Worm (Caenorhabditis elegans) whole organism, L4 larva: ENCODE data around the gene F13A2.1.
A peak's percentile ranks its signal among the peaks of the same experiment; 100 is the strongest.

Experiments used
- D1046.2 ChIP-seq: fragments of 200-800 bp; sonication (Bioruptor generic); IDR thresholded peaks from 2 replicates; pipeline ENCODE4 v1.3.6; 2022; ENCODE audit warnings: missing genetic modification characterization, missing compliant biosample characterization
- F37D6.2 ChIP-seq: sonication (generic microtip); optimal IDR thresholded peaks from 2 replicates; lab custom pipeline; 2016; ENCODE audit warnings: mild to moderate bottlenecking, missing genetic modification characterization, missing compliant biosample characterization
- F44E2.7 ChIP-seq: fragments of 200-800 bp; sonication (Bioruptor generic); IDR thresholded peaks from 2 replicates; pipeline ENCODE4 v2.1.2; 2022; ENCODE audit warnings: missing genetic modification characterization, missing compliant biosample characterization
- F49E8.2 ChIP-seq: sonication (generic microtip); optimal IDR thresholded peaks from 2 replicates; lab custom pipeline; 2016; ENCODE audit warnings: missing compliant biosample characterization, mild to moderate bottlenecking, missing genetic modification characterization, borderline replicate concordance
- ZK337.2 ChIP-seq: fragments of 200-800 bp; sonication (Bioruptor generic); IDR thresholded peaks from 2 replicates; pipeline ENCODE4 v1.3.6; 2022; ENCODE audit warnings: missing genetic modification reagents, missing genetic modification characterization, missing compliant biosample characterization
- aha-1 ChIP-seq: fragments of 150-350 bp; peaks from one replicate; lab custom pipeline; 2014; ENCODE audit warnings: missing biosample characterization, missing genetic modification characterization
- attf-4 ChIP-seq: sonication (generic microtip); optimal IDR thresholded peaks from 3 replicates; lab custom pipeline; 2017; ENCODE audit warnings: missing biosample characterization, missing genetic modification characterization
- ceh-28 ChIP-seq: fragments of 150-350 bp; optimal IDR thresholded peaks from 2 replicates; lab custom pipeline; 2014; ENCODE audit warnings: missing biosample characterization, missing genetic modification reagents, missing genetic modification characterization
- ceh-44 ChIP-seq: fragments of 200-800 bp; sonication (Bioruptor generic); IDR thresholded peaks from 2 replicates; pipeline ENCODE4 v1.3.6; 2022; ENCODE audit warnings: missing genetic modification reagents, missing genetic modification characterization, missing compliant biosample characterization
- ceh-82 ChIP-seq: sonication (generic microtip); optimal IDR thresholded peaks from 2 replicates; lab custom pipeline; 2017; ENCODE audit warnings: missing biosample characterization, missing genetic modification characterization
- ces-1 ChIP-seq: fragments of 150-350 bp; sonication (generic microtip); optimal IDR thresholded peaks from 4 replicates; lab custom pipeline; 2014; ENCODE audit warnings: missing biosample characterization, missing genetic modification reagents, missing genetic modification characterization
- cey-2 ChIP-seq: sonication (generic microtip); optimal IDR thresholded peaks from 3 replicates; lab custom pipeline; 2017; ENCODE audit warnings: missing genetic modification characterization, mild to moderate bottlenecking, missing compliant biosample characterization, antibody characterized with exemption, borderline replicate concordance; ENCODE audit not compliant: insufficient read depth
- daf-12 ChIP-seq: fragments of 150-350 bp; optimal IDR thresholded peaks from 2 replicates; lab custom pipeline; 2014; ENCODE audit warnings: missing biosample characterization, missing genetic modification reagents, missing genetic modification characterization
- dmd-6 ChIP-seq: fragments of 200-800 bp; sonication (Bioruptor generic); IDR thresholded peaks from 2 replicates; pipeline ENCODE4 v1.3.6; 2022; ENCODE audit warnings: missing genetic modification reagents, missing genetic modification characterization, missing compliant biosample characterization
- dmd-9 ChIP-seq: fragments of 200-800 bp; sonication (Bioruptor generic); IDR thresholded peaks from 2 replicates; pipeline ENCODE4 v1.3.6; 2022; ENCODE audit warnings: missing genetic modification reagents, missing genetic modification characterization, missing compliant biosample characterization
- duxl-1 ChIP-seq: sonication (generic microtip); optimal IDR thresholded peaks from 2 replicates; lab custom pipeline; 2016; ENCODE audit warnings: mild to moderate bottlenecking, missing genetic modification characterization, moderate library complexity, missing compliant biosample characterization; ENCODE audit not compliant: poor library complexity
- egl-27 ChIP-seq: sonication (generic microtip); optimal IDR thresholded peaks from 3 replicates; lab custom pipeline; 2017; ENCODE audit warnings: missing biosample characterization, missing genetic modification reagents, missing genetic modification characterization
- hif-1 ChIP-seq, 2 experiments: sonication (generic microtip); optimal IDR thresholded peaks; 2 replicates each; lab custom pipeline; 2016 to 2017; ENCODE audit warnings: missing compliant biosample characterization in 2 of 2, missing genetic modification characterization in 2 of 2, missing genetic modification reagents in 2 of 2, missing genotype in 2 of 2, mild to moderate bottlenecking in 1 of 2
- lsy-2 ChIP-seq, 2 experiments: fragments of 150-350 bp in 1 of 2; sonication (generic microtip) in 1 of 2; optimal IDR thresholded peaks; 2 replicates each; lab custom pipeline; 2014 to 2017; ENCODE audit warnings: missing biosample characterization in 2 of 2, missing genetic modification characterization in 2 of 2
- mdl-1 ChIP-seq, 2 experiments: fragments of 150-350 bp in 1 of 2; sonication (generic microtip) in 1 of 2; optimal IDR thresholded peaks; 2 replicates each; lab custom pipeline; 2014 to 2017; ENCODE audit warnings: missing biosample characterization in 2 of 2, missing genetic modification characterization in 2 of 2
- mep-1 ChIP-seq: fragments of 150-350 bp; sonication (generic microtip); optimal IDR thresholded peaks from 3 replicates; lab custom pipeline; 2014; ENCODE audit warnings: missing biosample characterization, missing genetic modification characterization
- nhr-28 ChIP-seq: fragments of 150-350 bp; optimal IDR thresholded peaks from 2 replicates; lab custom pipeline; 2014; ENCODE audit warnings: missing biosample characterization, missing genetic modification characterization
- nhr-48 ChIP-seq: sonication (generic microtip); optimal IDR thresholded peaks from 2 replicates; lab custom pipeline; 2016; ENCODE audit warnings: mild to moderate bottlenecking, missing genetic modification characterization, missing compliant biosample characterization
- nhr-6 ChIP-seq: fragments of 150-350 bp; optimal IDR thresholded peaks from 2 replicates; lab custom pipeline; 2014; ENCODE audit warnings: missing biosample characterization, missing genetic modification characterization
- nhr-77 ChIP-seq: fragments of 150-350 bp; optimal IDR thresholded peaks from 2 replicates; lab custom pipeline; 2014; ENCODE audit warnings: missing biosample characterization, missing genetic modification characterization
- pha-4 ChIP-seq, 2 experiments: fragments of 150-350 bp in 1 of 2; fragments of 200-800 bp in 1 of 2; sonication (Bioruptor generic) in 1 of 2; IDR thresholded peaks in 1 of 2; optimal IDR thresholded peaks in 1 of 2; 2 replicates each; pipeline versions ENCODE4 v1.3.6 to Lab custom; 2014 to 2022; ENCODE audit warnings: missing genetic modification characterization in 2 of 2, missing genetic modification reagents in 2 of 2, missing biosample characterization in 1 of 2, missing compliant biosample characterization in 1 of 2
- pqm-1 ChIP-seq: sonication (generic microtip); optimal IDR thresholded peaks from 2 replicates; lab custom pipeline; 2017; ENCODE audit warnings: missing biosample characterization, missing genetic modification characterization
- rbr-2 ChIP-seq: sonication (generic microtip); optimal IDR thresholded peaks from 2 replicates; lab custom pipeline; 2016; ENCODE audit warnings: missing genotype, missing genetic modification characterization, missing compliant biosample characterization
- skn-1 ChIP-seq: fragments of 150-350 bp; optimal IDR thresholded peaks from 2 replicates; lab custom pipeline; 2014; ENCODE audit warnings: missing biosample characterization, missing genetic modification characterization
- snpc-1.2 ChIP-seq: fragments of 200-800 bp; sonication (Bioruptor generic); IDR thresholded peaks from 2 replicates; pipeline ENCODE4 v1.3.6; 2022; ENCODE audit warnings: missing genetic modification reagents, missing genetic modification characterization, missing compliant biosample characterization
- tag-97 ChIP-seq: fragments of 200-800 bp; sonication (Bioruptor generic); IDR thresholded peaks from 2 replicates; pipeline ENCODE4 v1.3.6; 2022; ENCODE audit warnings: missing genetic modification characterization, missing compliant biosample characterization
- unc-130 ChIP-seq: sonication (generic microtip); optimal IDR thresholded peaks from 2 replicates; lab custom pipeline; 2016; ENCODE audit warnings: missing genetic modification reagents, missing genetic modification characterization, missing compliant biosample characterization
- unc-62 ChIP-seq, 3 experiments: fragments of 150-350 bp in 1 of 3; sonication (generic microtip); optimal IDR thresholded peaks in 2 of 3; peaks in 1 of 3; 1 replicate in 1 of 3; 2 replicates in 2 of 3; lab custom pipeline; 2014 to 2017; ENCODE audit warnings: missing biosample characterization in 3 of 3, missing genetic modification characterization in 3 of 3, missing genetic modification reagents in 3 of 3, missing genotype in 1 of 3
- zag-1 ChIP-seq: fragments of 150-350 bp; optimal IDR thresholded peaks from 2 replicates; lab custom pipeline; 2014; ENCODE audit warnings: missing biosample characterization, missing genetic modification characterization
- zip-11 ChIP-seq: fragments of 200-800 bp; sonication (Bioruptor generic); IDR thresholded peaks from 2 replicates; pipeline ENCODE4 v1.3.6; 2022; ENCODE audit warnings: missing genetic modification characterization, missing compliant biosample characterization

F13A2.1 gene

DNA sequence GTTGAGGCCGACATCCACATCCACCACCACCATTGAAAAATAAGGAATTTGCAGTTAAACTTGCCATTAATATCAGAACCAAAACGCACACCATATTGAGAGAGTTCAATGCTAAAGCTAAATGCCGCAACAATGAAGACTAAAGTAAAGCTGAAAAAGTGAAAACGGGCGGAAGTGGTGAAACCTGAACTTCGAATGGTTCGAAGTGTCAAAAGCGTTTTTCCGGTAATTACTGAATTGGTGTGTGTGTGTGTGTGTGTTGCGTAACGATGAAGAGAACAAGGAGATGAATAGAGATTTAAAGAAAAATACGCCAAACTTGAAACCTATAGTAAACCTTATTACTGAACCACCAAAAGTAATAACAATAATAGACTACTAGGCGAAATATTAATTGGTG lies 17.7 kb downstream of the F13A2.1 start, which contains the start of gene grl-13:
grl-13 (minus strand) TSS at position 101 of the 400 bp plus-strand sequence.
- TF ChIP-seq duxl-1 (tag; lab: Kevin White, UChicago), result no peak
- peak in 1 of 2 experiments; percentile 30 for TF ChIP-seq unc-62 (GFP tag; optimal IDR thresholded peaks at IDR 0.05 in 1 of 2; lab: Kevin White, UChicago)
- no peak for TF ChIP-seq unc-62 (tag; optimal IDR thresholded peaks at IDR 0.05; lab: Kevin White, UChicago)
- no peak for TF ChIP-seq unc-130 (GFP tag; lab: Kevin White, UChicago)
- no peak for TF ChIP-seq nhr-28 (tag; lab: Kevin White, UChicago)
- no peak for TF ChIP-seq hif-1 (tag; optimal IDR thresholded peaks at IDR 0.05; lab: Kevin White, UChicago)
- TF ChIP-seq nhr-6 (tag; lab: Kevin White, UChicago), result no peak
- no peak for TF ChIP-seq tag-97 (GFP tag; lab: Robert Waterston, UW)
- TF ChIP-seq pha-4 (GFP tag; IDR thresholded peaks at IDR 0.05; lab: Robert Waterston, UW), result no peak
- no peak for TF ChIP-seq pha-4 (tag; optimal IDR thresholded peaks at IDR 0.05; lab: Kevin White, UChicago)
- TF ChIP-seq cey-2, result no peak

ce11 chrV:4361505-4361904 lies 20.7 kb downstream of the F13A2.1 start, which contains the start of gene F32D1.3:
F32D1.3 (minus strand) TSS chrV:4361569.
- TF ChIP-seq mdl-1 (tag; optimal IDR thresholded peaks at IDR 0.05; lab: Kevin White, UChicago) (peak in 1 of 2 experiments; percentile 14), unc-62 (GFP tag; optimal IDR thresholded peaks at IDR 0.05 in 1 of 2; lab: Kevin White, UChicago) (peak in 1 of 2 experiments; percentile 83), unc-62 (tag; optimal IDR thresholded peaks at IDR 0.05; lab: Kevin White, UChicago) (no peak), F44E2.7 (GFP tag; lab: Robert Waterston, UW) (no peak), nhr-28 (tag; lab: Kevin White, UChicago) (peak; percentile 1)
- TF ChIP-seq, all 104 proteins: peak for 3

DNA sequence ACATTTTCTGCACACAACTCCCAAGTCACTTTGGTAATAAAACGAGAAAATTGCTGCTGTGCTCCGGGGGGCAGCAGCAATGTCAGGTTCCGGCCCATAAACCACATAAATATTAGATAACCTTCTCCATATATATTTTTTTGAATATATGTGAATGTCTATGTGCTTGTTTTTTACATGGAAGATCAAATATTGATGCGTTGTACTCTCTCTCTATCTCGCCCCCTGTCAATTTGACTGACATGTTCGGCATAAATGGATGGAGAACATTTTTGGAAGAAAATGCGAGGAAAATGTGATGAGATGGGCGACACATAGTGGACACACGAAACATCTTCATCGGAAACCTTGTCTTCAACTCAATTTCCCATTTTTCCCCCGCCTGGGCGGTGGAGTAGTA lies 22.2 kb downstream of the F13A2.1 start:
- no peak for TF ChIP-seq snpc-1.2 (GFP tag; lab: Robert Waterston, UW)
- TF ChIP-seq ceh-82 (tag; lab: Kevin White, UChicago), result no peak
- TF ChIP-seq ceh-44 (GFP tag; lab: Robert Waterston, UW), result no peak
- TF ChIP-seq ces-1 (GFP tag; lab: Kevin White, UChicago), result no peak
- TF ChIP-seq mep-1 (tag; lab: Kevin White, UChicago), result no peak
- no peak for TF ChIP-seq F44E2.7 (GFP tag; lab: Robert Waterston, UW)
- peak; percentile 20; the same call in 1 of the 2 replicates for TF ChIP-seq dmd-6
- no peak for TF ChIP-seq egl-27 (tag; lab: Kevin White, UChicago)
- TF ChIP-seq dmd-9 (GFP tag; lab: Robert Waterston, UW), result no peak
- no peak for TF ChIP-seq pqm-1 (tag; lab: Kevin White, UChicago)
- TF ChIP-seq zip-11 (GFP tag; lab: Robert Waterston, UW), result no peak
- TF ChIP-seq skn-1 (tag; lab: Kevin White, UChicago), result no peak
- TF ChIP-seq unc-130 (GFP tag; lab: Kevin White, UChicago), result no peak
- peak in 1 of 2 experiments; percentile 88 for TF ChIP-seq unc-62 (GFP tag; optimal IDR thresholded peaks at IDR 0.05 in 1 of 2; lab: Kevin White, UChicago)
- no peak for TF ChIP-seq unc-62 (tag; optimal IDR thresholded peaks at IDR 0.05; lab: Kevin White, UChicago)
- no peak for TF ChIP-seq aha-1 (tag; lab: Kevin White, UChicago)
- no peak for TF ChIP-seq nhr-77 (tag; lab: Kevin White, UChicago)
- TF ChIP-seq ceh-28 (tag; lab: Kevin White, UChicago), result no peak
- TF ChIP-seq, all 104 proteins: peak for 2

DNA sequence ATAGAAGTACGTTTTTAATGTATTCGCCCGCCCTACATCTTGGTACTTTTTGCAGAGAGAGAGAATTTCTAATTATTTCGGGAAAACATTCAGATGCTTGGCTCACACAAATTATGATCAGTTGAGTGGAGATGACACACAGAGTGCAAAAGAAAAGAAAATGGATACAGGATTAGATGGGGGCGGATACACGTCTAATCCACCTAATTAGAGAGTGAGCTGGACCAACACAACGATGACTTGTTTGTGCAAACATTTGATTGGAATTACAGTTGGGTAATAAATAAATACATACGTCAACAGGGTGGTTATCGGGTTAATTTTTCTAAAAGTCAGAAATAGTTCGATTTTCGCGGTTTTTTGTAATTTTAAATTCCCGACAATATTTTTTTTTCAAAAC lies 23.1 kb downstream of the F13A2.1 start:
- TF ChIP-seq unc-62 (GFP tag; optimal IDR thresholded peaks at IDR 0.05 in 1 of 2; lab: Kevin White, UChicago) (peak in 1 of 2 experiments; percentile 5), unc-62 (tag; optimal IDR thresholded peaks at IDR 0.05; lab: Kevin White, UChicago) (no peak), rbr-2 (tag; lab: Kevin White, UChicago) (no peak)
- TF ChIP-seq, all 104 proteins: peak for 1

DNA sequence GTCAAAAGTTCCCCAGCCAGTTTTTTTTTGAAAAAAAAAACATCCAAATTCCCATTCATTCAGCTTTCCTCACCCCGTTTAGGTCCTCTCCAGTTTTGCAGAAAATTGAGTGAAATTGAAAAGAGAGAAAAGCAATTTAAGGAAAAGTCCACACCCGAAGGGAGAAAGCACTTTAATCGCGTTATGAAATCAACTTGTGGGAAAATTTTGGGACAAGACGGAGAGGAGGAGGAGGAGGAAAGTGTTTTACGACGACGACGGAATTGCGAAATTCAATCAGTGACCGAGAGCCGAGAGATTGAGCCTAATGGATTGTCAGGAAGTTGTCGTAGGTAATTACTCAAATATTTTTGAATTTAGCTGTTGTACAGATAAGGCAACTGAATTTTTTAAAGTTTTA lies 24.8 kb downstream of the F13A2.1 start:
- TF ChIP-seq ces-1 (GFP tag; lab: Kevin White, UChicago) (peak; percentile 56), D1046.2 (GFP tag; lab: Robert Waterston, UW) (no peak), lsy-2 (tag; optimal IDR thresholded peaks at IDR 0.05; lab: Kevin White, UChicago) (peak in 1 of 2 experiments; percentile 39), cey-2 (no peak), mep-1 (tag; lab: Kevin White, UChicago) (no peak), dmd-6 (no peak), zag-1 (tag; lab: Kevin White, UChicago) (no peak), ZK337.2 (no peak), daf-12 (tag; lab: Kevin White, UChicago) (no peak), F49E8.2 (tag; lab: Kevin White, UChicago) (no peak), nhr-77 (tag; lab: Kevin White, UChicago) (no peak), F37D6.2 (no peak), pha-4 (GFP tag; IDR thresholded peaks at IDR 0.05; lab: Robert Waterston, UW) (no peak), pha-4 (tag; optimal IDR thresholded peaks at IDR 0.05; lab: Kevin White, UChicago) (no peak), attf-4 (tag; lab: Kevin White, UChicago) (no peak), ceh-82 (tag; lab: Kevin White, UChicago) (no peak), nhr-48 (no peak)
